Worm (Caenorhabditis elegans) whole organism, young adult: ENCODE results near the gene ZK1290.10.

Source experiments
- B0035.1 ChIP-seq: sonication (generic microtip); optimal IDR thresholded peaks from 2 replicates; lab custom pipeline; 2016; ENCODE audit warnings: missing genetic modification characterization, mild to moderate bottlenecking, missing compliant biosample characterization, missing genotype, missing genetic modification reagents
- C17E4.6 ChIP-seq: fragments of 200-800 bp; sonication (Bioruptor generic); IDR thresholded peaks from 2 replicates; pipeline ENCODE4 v1.3.6; 2022; ENCODE audit warnings: missing genetic modification reagents, missing genetic modification characterization, missing compliant biosample characterization
- F33H1.4 ChIP-seq: fragments of 200-800 bp; sonication (Bioruptor generic); IDR thresholded peaks from 2 replicates; pipeline ENCODE4 v1.3.6; 2022; ENCODE audit warnings: missing genetic modification reagents, missing genetic modification characterization, missing compliant biosample characterization
- F52B5.7 ChIP-seq: sonication (generic microtip); optimal IDR thresholded peaks from 2 replicates; lab custom pipeline; 2016; ENCODE audit warnings: mild to moderate bottlenecking, missing genetic modification characterization, missing compliant biosample characterization
- Y79H2A.3 ChIP-seq: fragments of 200-800 bp; sonication (Bioruptor generic); conservative IDR thresholded peaks from 2 replicates; pipeline ENCODE4 v1.3.6; 2022; ENCODE audit warnings: missing genetic modification reagents, missing genetic modification characterization, missing compliant biosample characterization
- Y95B8A.8 ChIP-seq: fragments of 200-800 bp; sonication (Bioruptor generic); IDR thresholded peaks from 2 replicates; pipeline ENCODE4 v1.3.6; 2022; ENCODE audit warnings: missing genetic modification reagents, missing genetic modification characterization, missing compliant biosample characterization
- ccch-3 ChIP-seq: fragments of 200-800 bp; sonication (Bioruptor generic); optimal IDR thresholded peaks from 2 replicates; lab custom pipeline; 2018; ENCODE audit warnings: mild to moderate bottlenecking, missing genetic modification characterization, missing compliant biosample characterization
- ceh-100 ChIP-seq: fragments of 200-800 bp; sonication (Bioruptor generic); IDR thresholded peaks from 2 replicates; pipeline ENCODE4 v1.3.6; 2022; ENCODE audit warnings: missing genetic modification reagents, missing genetic modification characterization, missing compliant biosample characterization
- ceh-79 ChIP-seq: sonication (generic microtip); optimal IDR thresholded peaks from 2 replicates; lab custom pipeline; 2017; ENCODE audit warnings: mild to moderate bottlenecking, missing genetic modification characterization, missing compliant biosample characterization
- ceh-91 ChIP-seq: fragments of 200-800 bp; sonication (Bioruptor generic); IDR thresholded peaks from 2 replicates; pipeline ENCODE4 v1.3.6; 2022; ENCODE audit warnings: missing genetic modification reagents, missing genetic modification characterization, missing compliant biosample characterization
- dpff-1 ChIP-seq: sonication (generic microtip); optimal IDR thresholded peaks from 2 replicates; lab custom pipeline; 2017; ENCODE audit warnings: mild to moderate bottlenecking, missing genetic modification characterization, missing compliant biosample characterization
- dpl-1 ChIP-seq: fragments of 150-350 bp; optimal IDR thresholded peaks from 2 replicates; lab custom pipeline; 2014; ENCODE audit warnings: missing biosample characterization, missing genetic modification reagents, missing genetic modification characterization
- egl-44 ChIP-seq: fragments of 200-800 bp; sonication (Bioruptor generic); IDR thresholded peaks from 2 replicates; pipeline ENCODE4 v1.3.6; 2022; ENCODE audit warnings: missing genetic modification reagents, missing genetic modification characterization, missing compliant biosample characterization
- egrh-3 ChIP-seq: fragments of 200-800 bp; sonication (Bioruptor generic); IDR thresholded peaks from 2 replicates; pipeline ENCODE4 v1.3.6; 2022; ENCODE audit warnings: missing genetic modification reagents, missing genetic modification characterization, missing compliant biosample characterization
- hlh-12 ChIP-seq: sonication (generic microtip); optimal IDR thresholded peaks from 2 replicates; lab custom pipeline; 2016; ENCODE audit warnings: missing genetic modification characterization, missing compliant biosample characterization
- hlh-26 ChIP-seq: fragments of 200-800 bp; sonication (Bioruptor generic); conservative IDR thresholded peaks from 2 replicates; pipeline ENCODE4 v1.3.6; 2022; ENCODE audit warnings: missing genetic modification reagents, missing genetic modification characterization, missing compliant biosample characterization
- hmg-1.2 ChIP-seq: fragments of 200-800 bp; sonication (Bioruptor generic); IDR thresholded peaks from 2 replicates; pipeline ENCODE4 v1.3.6; 2022; ENCODE audit warnings: missing genetic modification reagents, missing genetic modification characterization, missing compliant biosample characterization
- hmg-20 ChIP-seq: fragments of 200-800 bp; sonication (Bioruptor generic); IDR thresholded peaks from 2 replicates; pipeline ENCODE4 v1.3.6; 2022; ENCODE audit warnings: missing genetic modification reagents, missing genetic modification characterization, missing compliant biosample characterization
- hrde-1 ChIP-seq: sonication (generic microtip); optimal IDR thresholded peaks from 2 replicates; lab custom pipeline; 2016; ENCODE audit warnings: missing genetic modification characterization, mild to moderate bottlenecking, missing compliant biosample characterization, moderate library complexity, missing genotype, missing genetic modification reagents, borderline replicate concordance
- lag-1 ChIP-seq: fragments of 200-800 bp; sonication (Bioruptor generic); IDR thresholded peaks from 2 replicates; pipeline ENCODE4 v1.3.6; 2022; ENCODE audit warnings: missing genetic modification reagents, missing genetic modification characterization, missing compliant biosample characterization
- let-526 ChIP-seq: fragments of 200-800 bp; sonication (Bioruptor generic); IDR thresholded peaks from 2 replicates; pipeline ENCODE4 v1.3.6; 2022; ENCODE audit warnings: missing genetic modification reagents, missing genetic modification characterization, missing compliant biosample characterization
- let-607 ChIP-seq, 2 experiments: fragments of 200-800 bp in 1 of 2; sonication (Bioruptor generic) in 1 of 2; sonication (generic microtip) in 1 of 2; optimal IDR thresholded peaks; 2 replicates each; lab custom pipeline; 2016 to 2018; ENCODE audit warnings: mild to moderate bottlenecking in 2 of 2, missing compliant biosample characterization in 2 of 2, missing genetic modification characterization in 2 of 2, moderate library complexity in 2 of 2, missing genotype in 1 of 2
- lin-26 ChIP-seq: fragments of 200-800 bp; sonication (Bioruptor generic); IDR thresholded peaks from 2 replicates; pipeline ENCODE4 v1.3.6; 2022; ENCODE audit warnings: missing genetic modification reagents, missing genetic modification characterization, missing compliant biosample characterization
- lin-40 ChIP-seq: sonication (generic microtip); optimal IDR thresholded peaks from 2 replicates; lab custom pipeline; 2016; ENCODE audit warnings: missing genetic modification characterization, mild to moderate bottlenecking, missing compliant biosample characterization, missing genotype, missing genetic modification reagents
- lsl-1 ChIP-seq: fragments of 200-800 bp; sonication (Bioruptor generic); optimal IDR thresholded peaks from 2 replicates; lab custom pipeline; 2018; ENCODE audit warnings: mild to moderate bottlenecking, missing genetic modification characterization, moderate library complexity, missing compliant biosample characterization
- lsy-27 ChIP-seq: sonication (generic microtip); optimal IDR thresholded peaks from 2 replicates; lab custom pipeline; 2017; ENCODE audit warnings: missing genetic modification characterization, mild to moderate bottlenecking, missing compliant biosample characterization, antibody characterized with exemption, missing genotype, borderline replicate concordance; ENCODE audit not compliant: insufficient read depth
- madf-6 ChIP-seq: fragments of 200-800 bp; sonication (Bioruptor generic); IDR thresholded peaks from 2 replicates; pipeline ENCODE4 v1.3.6; 2022; ENCODE audit warnings: missing genetic modification reagents, missing genetic modification characterization, missing compliant biosample characterization
- madf-8 ChIP-seq: fragments of 200-800 bp; sonication (Bioruptor generic); conservative IDR thresholded peaks from 2 replicates; pipeline ENCODE4 v1.3.6; 2022; ENCODE audit warnings: missing genetic modification reagents, missing genetic modification characterization, missing compliant biosample characterization
- mcd-1 ChIP-seq: fragments of 200-800 bp; sonication (Bioruptor generic); IDR thresholded peaks from 2 replicates; pipeline ENCODE4 v1.3.6; 2022; ENCODE audit warnings: missing genetic modification reagents, missing genetic modification characterization, missing compliant biosample characterization
- nfya-1 ChIP-seq: sonication (generic microtip); optimal IDR thresholded peaks from 2 replicates; lab custom pipeline; 2017; ENCODE audit warnings: antibody characterized with exemption, missing compliant biosample characterization, missing genetic modification characterization, borderline replicate concordance; ENCODE audit not compliant: insufficient read depth
- nfyb-1 ChIP-seq: fragments of 200-800 bp; sonication (Bioruptor generic); IDR thresholded peaks from 2 replicates; pipeline ENCODE4 v1.3.6; 2022; ENCODE audit warnings: missing genetic modification reagents, missing genetic modification characterization, missing compliant biosample characterization
- nhr-90 ChIP-seq: sonication (generic microtip); optimal IDR thresholded peaks from 2 replicates; lab custom pipeline; 2016; ENCODE audit warnings: missing genotype, mild to moderate bottlenecking, missing genetic modification characterization, missing compliant biosample characterization
- rpc-1 ChIP-seq, 2 experiments: fragments of 150-350 bp in 1 of 2; sonication (generic microtip) in 1 of 2; optimal IDR thresholded peaks; 2 replicates each; lab custom pipeline; 2014 to 2018; ENCODE audit warnings: missing biosample characterization in 1 of 2, missing genetic modification characterization in 1 of 2, missing genetic modification reagents in 1 of 2, missing genotype in 1 of 2
- tbp1 ChIP-seq: fragments of 200-800 bp; sonication (Bioruptor generic); optimal IDR thresholded peaks from 2 replicates; lab custom pipeline; 2018; ENCODE audit warnings: mild to moderate bottlenecking, missing genetic modification characterization, missing compliant biosample characterization
- tbx-9 ChIP-seq: sonication (generic microtip); optimal IDR thresholded peaks from 2 replicates; lab custom pipeline; 2016; ENCODE audit warnings: borderline replicate concordance, missing genetic modification characterization, inconsistent platforms, missing compliant biosample characterization
- xnd-1 ChIP-seq: sonication (generic microtip); optimal IDR thresholded peaks from 2 replicates; lab custom pipeline; 2016; ENCODE audit warnings: missing genotype, missing genetic modification reagents, missing genetic modification characterization, missing compliant biosample characterization
- ztf-18 ChIP-seq: sonication (generic microtip); optimal IDR thresholded peaks from 2 replicates; lab custom pipeline; 2016; ENCODE audit warnings: missing genotype, mild to moderate bottlenecking, missing genetic modification characterization, missing compliant biosample characterization
- ztf-22 ChIP-seq: fragments of 200-800 bp; sonication (Bioruptor generic); optimal IDR thresholded peaks from 2 replicates; lab custom pipeline; 2018; ENCODE audit warnings: mild to moderate bottlenecking, missing genetic modification characterization, moderate library complexity, missing compliant biosample characterization

Gene ZK1290.10

DNA sequence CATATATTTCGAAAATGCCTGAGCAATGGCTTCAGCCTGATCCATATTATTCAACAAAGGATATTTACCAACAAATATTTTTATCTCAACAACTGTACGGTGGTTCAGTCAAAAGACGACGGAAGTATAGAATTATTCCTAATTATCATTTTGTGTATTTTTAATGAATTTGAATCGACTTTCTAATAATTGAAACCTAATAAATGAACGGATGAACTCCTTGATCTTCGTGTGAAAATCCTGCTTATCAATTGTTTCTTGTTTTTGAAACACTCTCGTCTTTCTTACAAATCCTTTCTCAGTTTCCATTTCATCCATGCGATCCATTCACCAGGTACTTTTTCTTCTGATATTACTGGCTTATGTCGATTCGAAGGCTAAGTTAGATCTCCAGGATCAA lies 21.9 kb upstream of the ZK1290.10 start, which contains the start of gene F35D2.1:
Gene F35D2.1 (plus strand): TSS at position 301 of the 400 bp plus-strand sequence.
- TF ChIP-seq hlh-26 (GFP tag; lab: Robert Waterston, UW) = no peak

ce11 chrII:7574143-7574542 lies 20.4 kb upstream of the ZK1290.10 start, which contains the start of gene F35D2.2:
F35D2.2 (plus strand) TSS chrII:7574443.
- TF ChIP-seq let-526 (GFP tag; lab: Robert Waterston, UW) = no peak
- no peak for TF ChIP-seq egl-44 (GFP tag; lab: Robert Waterston, UW)
- no peak for TF ChIP-seq ceh-79
- no peak for TF ChIP-seq rpc-1 (optimal IDR thresholded peaks at IDR 0.05; lab: Kevin White, UChicago)
- no peak for TF ChIP-seq rpc-1 (tag; optimal IDR thresholded peaks at IDR 0.05; lab: Kevin White, UChicago)
- TF ChIP-seq F33H1.4 (GFP tag; lab: Robert Waterston, UW) = no peak
- no peak for TF ChIP-seq nhr-90
- TF ChIP-seq nfya-1 (tag; lab: Kevin White, UChicago) = no peak
- no peak for TF ChIP-seq ceh-91 (GFP tag; lab: Robert Waterston, UW)
- no peak for TF ChIP-seq xnd-1 (tag; lab: Kevin White, UChicago)
- no peak for TF ChIP-seq lsl-1
- no peak for TF ChIP-seq madf-8 (GFP tag; lab: Robert Waterston, UW)
- no peak for TF ChIP-seq lsy-27 (tag; lab: Kevin White, UChicago)

- no peak for TF ChIP-seq mcd-1
- no peak for TF ChIP-seq let-526 (GFP tag; lab: Robert Waterston, UW)
- TF ChIP-seq ztf-18 (tag; lab: Kevin White, UChicago) = no peak
- TF ChIP-seq lag-1 (GFP tag; lab: Robert Waterston, UW) = no peak
- no peak for TF ChIP-seq let-607 (tag; optimal IDR thresholded peaks at IDR 0.05; lab: Kevin White, UChicago)
- no peak for TF ChIP-seq dpl-1 (GFP tag; lab: Kevin White, UChicago)
- no peak for TF ChIP-seq ceh-100
- TF ChIP-seq nfyb-1 = no peak
- no peak for TF ChIP-seq madf-8 (GFP tag; lab: Robert Waterston, UW)
- no peak for TF ChIP-seq B0035.1
- no peak for TF ChIP-seq hlh-12 (tag; lab: Kevin White, UChicago)
- TF ChIP-seq egrh-3 (GFP tag; lab: Robert Waterston, UW) = no peak
- no peak for TF ChIP-seq Y95B8A.8
- TF ChIP-seq hmg-20 (GFP tag; lab: Robert Waterston, UW) = no peak
- no peak for TF ChIP-seq tbp1
- TF ChIP-seq lin-26 = no peak
- TF ChIP-seq dpff-1 (tag; lab: Kevin White, UChicago) = no peak
- TF ChIP-seq Y79H2A.3 (GFP tag; lab: Robert Waterston, UW) = no peak
- no peak for TF ChIP-seq madf-6
- TF ChIP-seq C17E4.6 (GFP tag; lab: Robert Waterston, UW) = no peak
- TF ChIP-seq, all 124 proteins: peak for 0
Observed at ce11 chrII:7570820-7571219, 17.1 kb upstream of the ZK1290.10 start.

DNA sequence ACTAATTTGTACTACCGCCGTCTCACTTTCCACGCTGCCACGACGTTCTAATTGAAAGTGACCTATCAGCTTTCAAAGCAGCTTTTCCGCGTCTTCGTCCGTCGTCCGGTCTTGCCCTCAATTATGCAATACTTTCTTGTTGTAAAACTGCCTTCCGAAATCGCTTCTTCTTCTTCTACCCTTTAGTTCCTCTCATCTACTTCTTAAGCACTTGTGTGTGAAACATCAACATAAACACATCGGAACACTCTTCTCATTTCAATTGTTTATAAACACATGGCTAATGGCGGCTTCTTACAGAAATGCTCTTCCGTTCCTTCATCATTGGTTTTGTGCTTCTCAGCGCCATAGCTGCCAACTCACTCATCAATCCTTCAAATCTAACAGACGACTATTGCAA lies 16.6 kb upstream of the ZK1290.10 start, which contains the start of gene F35D2.3:
Gene F35D2.3 (plus strand): TSS at position 301 of the 400 bp plus-strand sequence.
- TF ChIP-seq ztf-22 (GFP tag; lab: Kevin White, UChicago) = no peak
- no peak for TF ChIP-seq ceh-100
- TF ChIP-seq hlh-12 (tag; lab: Kevin White, UChicago) = no peak
- TF ChIP-seq tbx-9 (tag; lab: Kevin White, UChicago) = no peak
- no peak for TF ChIP-seq hrde-1
- no peak for TF ChIP-seq lsy-27 (tag; lab: Kevin White, UChicago)
- no peak for TF ChIP-seq F52B5.7 (tag; lab: Kevin White, UChicago)
- no peak for TF ChIP-seq lin-40 (tag; lab: Kevin White, UChicago)
- no peak for TF ChIP-seq ccch-3 (GFP tag; lab: Kevin White, UChicago)
- no peak for TF ChIP-seq hmg-1.2 (GFP tag; lab: Robert Waterston, UW)
